Worm (Caenorhabditis elegans) whole organism, midembryonic: ENCODE measurements around the gene swt-4.
A peak's percentile ranks its signal among the peaks of the same experiment; 100 is the strongest.

ENCODE experiments used
- T22C8.4 ChIP-seq: fragments of 200-800 bp; sonication (Bioruptor generic); IDR thresholded peaks from 2 replicates; pipeline ENCODE4 v1.3.6; 2022; ENCODE audit warnings: missing genetic modification characterization, missing compliant biosample characterization
- cog-1 ChIP-seq: sonication (generic microtip); optimal IDR thresholded peaks from 2 replicates; lab custom pipeline; 2016; ENCODE audit warnings: missing genetic modification characterization, missing compliant biosample characterization
- flt-1 ChIP-seq: fragments of 200-800 bp; sonication (Bioruptor generic); IDR thresholded peaks from 2 replicates; pipeline ENCODE4 v1.3.6; 2022; ENCODE audit warnings: missing genetic modification characterization, missing compliant biosample characterization
- klf-2 ChIP-seq: fragments of 200-800 bp; sonication (Bioruptor generic); conservative IDR thresholded peaks from 2 replicates; pipeline ENCODE4 v1.3.6; 2022; ENCODE audit warnings: missing genetic modification reagents, missing genetic modification characterization, missing compliant biosample characterization
- med-1 ChIP-seq: sonication (generic microtip); optimal IDR thresholded peaks from 2 replicates; lab custom pipeline; 2017; ENCODE audit warnings: missing genetic modification characterization, mild to moderate bottlenecking, missing compliant biosample characterization, antibody characterized with exemption, missing genetic modification reagents; ENCODE audit not compliant: insufficient read depth
- ref-1 ChIP-seq: fragments of 200-800 bp; sonication (Bioruptor generic); conservative IDR thresholded peaks from 2 replicates; pipeline ENCODE4 v1.3.6; 2022; ENCODE audit warnings: missing genetic modification reagents, missing genetic modification characterization, missing compliant biosample characterization
- tab-1 ChIP-seq: fragments of 200-800 bp; sonication (Bioruptor generic); IDR thresholded peaks from 2 replicates; pipeline ENCODE4 v1.3.6; 2022; ENCODE audit warnings: missing genetic modification characterization, missing compliant biosample characterization
- ztf-23 ChIP-seq: fragments of 200-800 bp; sonication (Bioruptor generic); IDR thresholded peaks from 2 replicates; pipeline ENCODE4 v1.3.6; 2022; ENCODE audit warnings: missing genetic modification reagents, missing genetic modification characterization, missing compliant biosample characterization
- ztf-29 ChIP-seq: fragments of 200-800 bp; sonication (Bioruptor generic); IDR thresholded peaks from 2 replicates; pipeline ENCODE4 v1.3.6; 2022; ENCODE audit warnings: missing genetic modification reagents, missing genetic modification characterization, missing compliant biosample characterization

swt-4 gene

DNA sequence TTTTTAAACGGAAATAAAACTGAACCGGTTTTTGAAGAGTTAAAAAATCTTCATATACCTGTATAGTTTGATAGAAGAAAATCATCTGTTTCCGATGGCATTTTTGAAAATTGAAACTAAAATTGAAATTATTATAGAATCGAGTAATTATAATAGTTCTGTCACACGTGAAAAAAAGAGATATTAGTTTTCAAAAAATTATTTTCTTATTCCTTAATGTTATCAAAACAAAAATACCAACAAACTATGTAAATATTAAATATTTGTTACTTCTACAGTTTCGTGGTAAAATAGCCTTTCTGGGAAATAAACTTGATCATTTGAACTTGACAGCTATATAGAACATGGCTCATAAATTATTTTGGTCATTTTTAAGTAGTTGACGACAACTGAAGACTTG lies at the start of gene swt-4:
Gene swt-4, minus strand, starts transcription at position 101 of the 400 bp plus-strand sequence.
- TF ChIP-seq ztf-29 (no peak), tab-1 (GFP tag; lab: Robert Waterston, UW) (no peak), T22C8.4 (no peak), cog-1 (no peak), ref-1 (no peak), med-1 (GFP tag; lab: Kevin White, UChicago) (no peak), flt-1 (GFP tag; lab: Robert Waterston, UW) (no peak), klf-2 (GFP tag; lab: Robert Waterston, UW) (no peak), ztf-23 (GFP tag; lab: Robert Waterston, UW) (no peak)

DNA sequence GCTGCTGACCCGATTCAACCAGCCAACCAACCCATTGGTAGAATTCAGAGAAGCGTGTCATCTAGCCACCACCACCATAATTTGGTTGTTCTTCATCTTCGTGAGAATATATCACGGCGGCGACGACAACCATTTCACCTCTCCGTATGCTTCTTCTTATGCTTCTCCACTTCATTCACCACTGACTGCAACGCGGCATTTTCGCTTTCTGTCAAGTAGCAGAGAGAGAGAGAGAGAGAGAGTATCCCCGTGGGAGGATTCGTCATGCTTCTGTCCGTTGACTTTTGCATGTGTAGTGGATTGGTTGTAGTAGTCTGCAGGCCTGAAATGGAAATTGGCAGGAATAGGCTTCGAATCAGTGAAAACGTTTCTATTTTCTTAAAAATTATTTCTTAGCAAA lies 43.0 kb upstream of the swt-4 start:
- no peak for TF ChIP-seq ref-1
- no peak for TF ChIP-seq ztf-23 (GFP tag; lab: Robert Waterston, UW)
- no peak for TF ChIP-seq flt-1 (GFP tag; lab: Robert Waterston, UW)
- no peak for TF ChIP-seq med-1 (GFP tag; lab: Kevin White, UChicago)
- TF ChIP-seq klf-2 (GFP tag; lab: Robert Waterston, UW): no peak
- no peak for TF ChIP-seq tab-1 (GFP tag; lab: Robert Waterston, UW)

DNA sequence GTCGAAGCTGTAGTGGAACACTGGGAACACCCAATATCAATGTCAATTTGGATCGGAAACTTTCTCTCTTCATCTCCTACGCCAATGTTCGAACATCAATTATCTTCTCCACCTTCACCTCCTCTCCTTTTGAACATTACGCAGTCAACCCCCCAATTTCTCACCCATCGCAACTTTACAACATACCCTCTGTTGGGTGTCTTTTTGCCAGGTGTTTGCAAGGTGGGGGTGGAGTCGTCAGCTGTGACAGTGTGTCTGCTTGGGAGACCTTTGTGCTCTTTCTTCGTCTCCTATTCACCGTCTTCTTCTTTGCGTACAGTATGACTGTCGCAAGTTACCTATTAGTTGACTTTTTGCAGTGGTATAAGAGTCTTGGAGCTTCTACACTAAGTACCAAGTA lies 37.7 kb upstream of the swt-4 start:
- TF ChIP-seq ztf-23 (GFP tag; lab: Robert Waterston, UW) (no peak), tab-1 (GFP tag; lab: Robert Waterston, UW) (no peak), ref-1 (no peak), klf-2 (GFP tag; lab: Robert Waterston, UW) (no peak), cog-1 (no peak), flt-1 (GFP tag; lab: Robert Waterston, UW) (no peak), med-1 (GFP tag; lab: Kevin White, UChicago) (no peak), ztf-29 (no peak)

DNA sequence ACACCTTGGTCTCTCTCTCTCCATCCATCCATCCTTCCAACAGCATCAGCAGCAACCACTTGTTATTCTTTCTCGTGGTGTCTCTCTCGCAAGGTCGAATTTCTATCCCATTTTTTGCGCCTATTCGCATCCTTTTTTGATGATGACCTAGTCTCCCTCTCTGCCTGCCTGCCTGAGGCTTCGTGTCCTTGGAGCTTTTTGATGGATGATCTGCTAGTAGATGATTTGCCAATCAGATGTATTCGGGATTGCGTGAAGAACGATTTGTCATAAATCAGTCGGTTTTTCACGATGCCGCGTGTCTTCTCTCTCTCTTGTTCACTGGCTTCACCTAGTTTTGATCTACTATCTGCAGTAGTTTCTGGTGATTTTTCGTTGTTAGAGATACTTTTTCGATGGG lies 32.3 kb upstream of the swt-4 start:
- TF ChIP-seq ref-1 (no peak), ztf-29 (0 out of 2 replicates have a peak, but pooled peaks have one; percentile 16), klf-2 (GFP tag; lab: Robert Waterston, UW) (no peak)

DNA sequence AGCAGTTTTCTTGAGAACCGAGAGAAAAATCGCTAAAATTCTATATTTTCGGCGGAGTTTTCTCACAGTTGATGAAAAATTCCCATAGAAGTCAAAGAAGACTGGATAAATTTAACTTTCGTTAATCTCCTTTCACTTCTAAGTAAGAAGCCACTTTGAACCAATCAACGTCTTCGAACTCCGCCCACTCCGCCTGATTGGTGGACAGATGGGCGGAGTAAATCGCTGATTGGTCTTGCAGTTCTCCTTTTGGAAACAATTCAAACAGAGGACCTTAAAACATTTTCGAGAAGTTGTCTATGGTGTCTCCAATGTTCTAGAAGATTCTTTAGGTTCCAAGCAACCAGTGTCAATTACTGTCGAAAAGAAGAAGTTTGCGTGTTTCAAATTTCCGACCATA lies 29.5 kb upstream of the swt-4 start:
- no peak for TF ChIP-seq med-1 (GFP tag; lab: Kevin White, UChicago)
- TF ChIP-seq T22C8.4: no peak
- TF ChIP-seq ref-1: no peak
- TF ChIP-seq ztf-23 (GFP tag; lab: Robert Waterston, UW): no peak
- TF ChIP-seq cog-1: no peak
- no peak for TF ChIP-seq klf-2 (GFP tag; lab: Robert Waterston, UW)
- no peak for TF ChIP-seq flt-1 (GFP tag; lab: Robert Waterston, UW)
- TF ChIP-seq tab-1 (GFP tag; lab: Robert Waterston, UW): no peak
- no peak for TF ChIP-seq ztf-29

DNA sequence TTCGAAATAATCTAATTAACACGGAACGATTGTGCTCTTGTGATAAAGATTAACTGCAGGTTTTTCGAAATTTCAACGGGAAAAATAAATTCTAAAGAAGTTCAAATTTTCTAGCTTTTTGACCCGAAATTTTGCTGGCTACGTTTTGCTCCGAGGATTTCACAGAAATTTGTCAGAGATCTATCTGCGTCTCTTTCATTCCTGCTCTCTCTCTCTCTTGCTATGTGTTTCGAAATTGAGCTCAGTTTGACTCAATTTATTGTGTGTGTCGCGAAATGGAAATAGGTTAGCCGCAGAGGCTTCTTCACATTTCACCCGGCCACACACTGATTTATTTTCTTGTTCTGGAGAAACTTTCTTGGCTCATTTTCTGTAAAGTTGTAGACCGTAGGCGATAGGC lies 28.7 kb upstream of the swt-4 start:
- no peak for TF ChIP-seq flt-1 (GFP tag; lab: Robert Waterston, UW)
- no peak for TF ChIP-seq tab-1 (GFP tag; lab: Robert Waterston, UW)
- no peak for TF ChIP-seq ref-1
- TF ChIP-seq ztf-29: no peak
- TF ChIP-seq T22C8.4: no peak
- TF ChIP-seq klf-2 (GFP tag; lab: Robert Waterston, UW): no peak
- TF ChIP-seq ztf-23 (GFP tag; lab: Robert Waterston, UW): no peak
- TF ChIP-seq cog-1: no peak
- no peak for TF ChIP-seq med-1 (GFP tag; lab: Kevin White, UChicago)

DNA sequence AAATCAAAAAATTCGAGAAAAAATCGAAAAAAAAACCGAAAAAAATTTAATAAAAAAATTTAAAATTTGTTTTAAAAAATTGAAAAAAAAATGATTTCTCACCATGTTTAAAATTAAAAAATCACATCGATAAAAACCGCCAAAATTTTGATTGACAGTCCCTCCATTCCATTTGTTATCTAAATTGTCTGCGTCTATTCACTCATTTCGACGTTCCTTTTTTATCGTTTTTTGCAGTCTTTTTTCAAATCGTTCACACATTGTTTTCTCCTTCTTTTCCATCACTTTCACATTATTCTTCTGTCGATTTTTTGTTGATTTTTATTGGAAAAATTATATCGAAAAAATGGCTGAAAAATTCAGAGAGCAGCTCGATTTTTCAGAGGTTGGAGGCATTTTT lies 27.1 kb upstream of the swt-4 start:
- no peak for TF ChIP-seq ref-1
- TF ChIP-seq T22C8.4: no peak
- no peak for TF ChIP-seq ztf-23 (GFP tag; lab: Robert Waterston, UW)
- no peak for TF ChIP-seq cog-1
- no peak for TF ChIP-seq ztf-29
- no peak for TF ChIP-seq klf-2 (GFP tag; lab: Robert Waterston, UW)
- TF ChIP-seq flt-1 (GFP tag; lab: Robert Waterston, UW): no peak
- no peak for TF ChIP-seq tab-1 (GFP tag; lab: Robert Waterston, UW)
- no peak for TF ChIP-seq med-1 (GFP tag; lab: Kevin White, UChicago)

DNA sequence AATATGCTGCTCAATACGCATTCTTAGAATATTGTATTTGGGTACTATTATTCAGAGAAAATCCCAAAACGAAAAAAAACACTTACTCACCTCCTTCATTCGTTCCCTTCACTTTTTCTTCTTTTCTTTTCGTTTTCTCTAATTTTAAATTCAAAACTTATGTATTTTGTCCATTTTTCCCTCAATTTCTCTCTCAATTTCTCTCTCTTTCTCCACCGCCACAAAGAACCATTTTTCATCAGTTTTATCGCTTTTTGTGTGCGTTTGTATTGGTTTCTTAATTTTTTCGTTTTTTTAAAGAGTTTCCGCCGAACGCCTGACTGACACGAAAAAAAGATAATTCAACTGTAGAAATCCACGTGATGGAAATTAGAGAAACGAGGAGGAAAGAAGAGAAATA lies 25.8 kb upstream of the swt-4 start, which contains the start of gene cnt-2:
Gene cnt-2, plus strand, starts transcription at position 301 of the 400 bp plus-strand sequence.
- TF ChIP-seq cog-1 (no peak), ztf-23 (GFP tag; lab: Robert Waterston, UW) (no peak), klf-2 (GFP tag; lab: Robert Waterston, UW) (no peak), med-1 (GFP tag; lab: Kevin White, UChicago) (no peak), flt-1 (GFP tag; lab: Robert Waterston, UW) (no peak), T22C8.4 (no peak), tab-1 (GFP tag; lab: Robert Waterston, UW) (no peak), ztf-29 (no peak), ref-1 (no peak)

DNA sequence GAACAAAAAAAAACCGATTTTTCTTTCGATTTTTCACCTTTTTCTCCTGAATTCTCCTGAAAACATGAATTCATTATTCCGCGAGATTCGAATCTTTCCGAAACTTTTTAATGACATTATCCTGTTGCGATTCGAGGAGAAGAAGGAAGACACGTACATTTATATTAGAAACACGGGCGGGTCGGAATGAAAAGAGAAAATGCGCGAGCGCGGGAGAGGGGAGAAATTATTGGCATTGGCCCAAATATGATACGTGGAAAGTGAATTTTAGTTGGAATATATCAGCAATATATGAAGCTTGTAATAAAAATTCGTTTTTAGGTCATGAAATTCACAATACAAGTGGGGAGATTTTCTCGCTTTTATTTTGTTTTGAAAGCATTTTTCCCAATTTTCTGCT lies 24.5 kb upstream of the swt-4 start:
- TF ChIP-seq T22C8.4 (no peak), klf-2 (GFP tag; lab: Robert Waterston, UW) (no peak), med-1 (GFP tag; lab: Kevin White, UChicago) (no peak), ref-1 (no peak), cog-1 (no peak), ztf-23 (GFP tag; lab: Robert Waterston, UW) (no peak), ztf-29 (no peak), flt-1 (GFP tag; lab: Robert Waterston, UW) (no peak), tab-1 (GFP tag; lab: Robert Waterston, UW) (no peak)

DNA sequence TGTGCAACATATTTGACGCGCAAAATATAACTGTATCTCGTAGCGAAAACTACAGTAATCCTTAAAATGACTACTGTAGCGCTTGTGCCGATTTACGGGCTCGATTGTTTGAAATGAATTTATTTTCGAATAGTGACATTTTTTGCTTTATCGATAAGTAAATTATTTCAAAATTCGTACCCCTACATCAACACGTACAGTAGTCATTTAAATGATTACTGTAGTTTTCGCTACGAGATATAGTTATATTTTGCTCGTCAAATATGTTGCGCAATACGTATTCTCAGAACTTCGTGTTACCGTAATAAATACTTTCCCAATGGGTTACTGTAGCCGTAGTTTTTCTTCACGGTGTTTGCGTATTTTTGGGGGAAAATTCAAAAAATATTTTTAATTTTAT lies 23.9 kb upstream of the swt-4 start:
- TF ChIP-seq T22C8.4 (no peak), klf-2 (GFP tag; lab: Robert Waterston, UW) (no peak), ztf-29 (no peak), flt-1 (GFP tag; lab: Robert Waterston, UW) (no peak), ztf-23 (GFP tag; lab: Robert Waterston, UW) (no peak), med-1 (GFP tag; lab: Kevin White, UChicago) (no peak), ref-1 (no peak), cog-1 (no peak), tab-1 (GFP tag; lab: Robert Waterston, UW) (no peak)
